Worm (Caenorhabditis elegans): ENCODE data around the gene asm-1.

ce11 chrII:6863652-6864051, 46.2 kb upstream of the asm-1 start, which contains the start of gene aff-1:
- TF ChIP-seq nhr-28 (tag; optimal IDR thresholded peaks at IDR 0.05) (no peak), nhr-76 (tag; optimal IDR thresholded peaks at IDR 0.05) (no peak), unc-62 (GFP tag; optimal IDR thresholded peaks at IDR 0.05) (no peak), elt-3 (tag; optimal IDR thresholded peaks at IDR 0.05) (no peak), snpc-4 (tag; optimal IDR thresholded peaks at IDR 0.05) (no peak), lin-13 (tag; optimal IDR thresholded peaks at IDR 0.05) (no peak), ztf-11 (tag; optimal IDR thresholded peaks at IDR 0.05) (no peak)

Measured in whole organism, mixed stage, embryonic.